Worm (Caenorhabditis elegans) whole organism, midembryonic: ENCODE results near the gene C15H9.2.
A peak's percentile ranks its signal among the peaks of the same experiment; 100 is the strongest.

ENCODE experiments used
- T22C8.4 ChIP-seq: fragments of 200-800 bp; sonication (Bioruptor generic); IDR thresholded peaks from 2 replicates; pipeline ENCODE4 v1.3.6; 2022; ENCODE audit warnings: missing genetic modification characterization, missing compliant biosample characterization
- cog-1 ChIP-seq: sonication (generic microtip); optimal IDR thresholded peaks from 2 replicates; lab custom pipeline; 2016; ENCODE audit warnings: missing genetic modification characterization, missing compliant biosample characterization
- flt-1 ChIP-seq: fragments of 200-800 bp; sonication (Bioruptor generic); IDR thresholded peaks from 2 replicates; pipeline ENCODE4 v1.3.6; 2022; ENCODE audit warnings: missing genetic modification characterization, missing compliant biosample characterization
- klf-2 ChIP-seq: fragments of 200-800 bp; sonication (Bioruptor generic); conservative IDR thresholded peaks from 2 replicates; pipeline ENCODE4 v1.3.6; 2022; ENCODE audit warnings: missing genetic modification reagents, missing genetic modification characterization, missing compliant biosample characterization
- med-1 ChIP-seq: sonication (generic microtip); optimal IDR thresholded peaks from 2 replicates; lab custom pipeline; 2017; ENCODE audit warnings: missing genetic modification characterization, mild to moderate bottlenecking, missing compliant biosample characterization, antibody characterized with exemption, missing genetic modification reagents; ENCODE audit not compliant: insufficient read depth
- ref-1 ChIP-seq: fragments of 200-800 bp; sonication (Bioruptor generic); conservative IDR thresholded peaks from 2 replicates; pipeline ENCODE4 v1.3.6; 2022; ENCODE audit warnings: missing genetic modification reagents, missing genetic modification characterization, missing compliant biosample characterization
- tab-1 ChIP-seq: fragments of 200-800 bp; sonication (Bioruptor generic); IDR thresholded peaks from 2 replicates; pipeline ENCODE4 v1.3.6; 2022; ENCODE audit warnings: missing genetic modification characterization, missing compliant biosample characterization
- ztf-23 ChIP-seq: fragments of 200-800 bp; sonication (Bioruptor generic); IDR thresholded peaks from 2 replicates; pipeline ENCODE4 v1.3.6; 2022; ENCODE audit warnings: missing genetic modification reagents, missing genetic modification characterization, missing compliant biosample characterization
- ztf-29 ChIP-seq: fragments of 200-800 bp; sonication (Bioruptor generic); IDR thresholded peaks from 2 replicates; pipeline ENCODE4 v1.3.6; 2022; ENCODE audit warnings: missing genetic modification reagents, missing genetic modification characterization, missing compliant biosample characterization

C15H9.2 gene

DNA sequence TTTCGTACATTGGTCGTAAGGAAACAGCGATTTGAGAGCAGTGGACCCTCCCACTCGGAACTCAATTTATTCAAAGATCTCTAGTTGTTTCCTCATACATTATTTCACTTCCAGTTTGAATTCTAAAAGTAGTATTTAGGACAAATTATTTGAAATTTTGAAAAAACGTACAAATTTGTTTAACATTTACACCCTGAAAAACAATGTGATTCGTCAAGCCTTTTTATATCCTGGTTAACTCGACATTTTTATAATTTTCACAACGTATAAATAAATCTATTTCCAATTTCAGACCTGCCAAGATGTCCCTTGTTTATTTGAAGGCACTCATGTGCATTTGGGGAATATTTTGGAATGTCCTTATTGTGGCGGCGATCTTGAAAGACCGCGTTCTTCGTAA lies 2.8 kb upstream of the C15H9.2 start, which contains the start of gene C15H9.3:
Gene C15H9.3 (plus strand): TSS at position 301 of the 400 bp plus-strand sequence.
- TF ChIP-seq med-1: no peak

DNA sequence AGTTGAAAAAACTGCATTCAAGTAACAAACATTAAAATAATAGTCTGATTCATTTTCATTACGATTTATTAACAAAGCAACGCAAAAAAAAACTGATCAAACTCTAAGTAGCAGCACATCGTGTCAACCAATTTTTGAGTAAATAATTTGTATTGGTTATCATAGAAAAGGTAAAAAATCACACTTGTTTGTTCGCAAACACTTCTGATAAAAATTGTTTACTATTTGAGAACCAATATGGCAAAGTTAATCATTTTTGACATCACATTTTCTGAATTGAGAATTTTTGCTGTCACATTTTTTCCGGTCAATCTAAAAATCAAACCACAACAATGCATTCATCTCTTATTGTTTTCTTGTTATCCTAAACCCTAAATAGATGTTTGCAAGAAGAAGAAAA lies 3.0 kb downstream of the C15H9.2 start:
- no peak for TF ChIP-seq klf-2 (GFP tag; lab: Robert Waterston, UW)
- no peak for TF ChIP-seq cog-1
- TF ChIP-seq T22C8.4 (GFP tag; lab: Robert Waterston, UW): no peak
- TF ChIP-seq ztf-29 (GFP tag; lab: Robert Waterston, UW): no peak
- TF ChIP-seq med-1: no peak

DNA sequence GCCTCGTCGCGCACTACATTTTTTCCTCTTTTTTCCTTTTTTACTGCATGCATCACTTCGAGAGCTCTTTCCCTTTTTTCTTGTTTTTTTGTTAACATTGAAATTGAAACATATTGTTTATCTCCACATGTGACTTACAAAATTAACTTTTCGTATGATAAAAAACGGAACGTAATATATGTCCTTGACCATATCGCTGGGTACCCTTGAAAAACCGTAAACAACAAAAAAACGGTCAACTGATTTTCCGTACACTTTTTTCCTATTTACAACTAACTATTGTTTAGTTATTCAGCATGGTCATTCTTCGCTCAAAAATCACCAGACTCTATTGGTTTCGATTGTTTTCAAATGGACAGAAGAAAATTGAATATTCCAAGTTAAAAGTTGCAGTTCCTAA lies 3.7 kb downstream of the C15H9.2 start, which contains the start of gene nnt-1:
Gene nnt-1 (plus strand): TSS at position 286 of the 400 bp plus-strand sequence.
- no peak for TF ChIP-seq cog-1

DNA sequence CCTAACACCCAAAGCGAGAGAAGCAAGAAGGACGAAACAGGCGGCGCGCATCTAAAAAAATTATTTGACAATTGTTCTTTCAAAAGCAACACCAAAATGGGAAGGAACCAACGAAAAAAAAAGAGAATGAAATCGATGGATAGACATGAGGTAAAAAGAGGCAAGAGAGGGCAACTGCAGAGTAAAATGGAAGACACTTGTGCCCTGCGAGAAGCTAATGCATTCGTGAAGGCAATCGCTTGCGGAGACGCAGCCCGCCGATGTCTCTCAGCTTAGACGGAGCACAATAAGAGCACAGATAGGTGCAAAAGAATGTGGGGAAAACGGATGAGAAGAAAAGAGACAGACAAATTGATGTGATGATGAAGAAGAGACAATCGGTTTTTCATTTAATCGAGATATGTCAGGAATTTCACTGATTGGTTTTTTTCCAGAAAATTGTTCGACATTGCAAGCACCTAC lies 9.9 kb downstream of the C15H9.2 start, which contains the start of gene C15H9.9:
Gene C15H9.9 (minus strand): TSS at position 51 of the 462 bp plus-strand sequence.
- no peak for TF ChIP-seq cog-1
- TF ChIP-seq tab-1 (GFP tag; lab: Robert Waterston, UW): no peak
- TF ChIP-seq ztf-29 (GFP tag; lab: Robert Waterston, UW): no peak

DNA sequence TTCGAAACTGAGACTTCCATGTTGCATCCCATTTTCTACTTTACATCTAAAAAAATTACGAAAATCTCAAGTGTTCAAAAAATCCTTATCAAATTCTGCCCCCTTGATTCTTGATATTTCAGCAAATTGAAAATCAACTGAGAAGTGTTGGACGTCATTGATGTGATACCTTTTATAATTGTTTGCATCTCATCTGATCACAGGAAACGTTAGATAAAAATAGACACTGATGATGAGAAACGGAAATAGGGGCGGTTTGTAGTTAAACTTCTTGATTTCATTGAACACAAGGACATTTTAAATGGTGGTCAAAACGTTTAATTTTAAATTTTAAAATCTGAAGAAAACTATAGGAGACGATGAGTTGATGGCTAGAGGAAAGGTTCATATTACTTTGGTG lies 10.4 kb downstream of the C15H9.2 start:
- TF ChIP-seq ztf-29 (GFP tag; lab: Robert Waterston, UW) (no peak), T22C8.4 (GFP tag; lab: Robert Waterston, UW) (no peak), ztf-23 (no peak), klf-2 (GFP tag; lab: Robert Waterston, UW) (no peak), ref-1 (no peak), tab-1 (GFP tag; lab: Robert Waterston, UW) (no peak), med-1 (no peak), flt-1 (GFP tag; lab: Robert Waterston, UW) (no peak), cog-1 (no peak)

DNA sequence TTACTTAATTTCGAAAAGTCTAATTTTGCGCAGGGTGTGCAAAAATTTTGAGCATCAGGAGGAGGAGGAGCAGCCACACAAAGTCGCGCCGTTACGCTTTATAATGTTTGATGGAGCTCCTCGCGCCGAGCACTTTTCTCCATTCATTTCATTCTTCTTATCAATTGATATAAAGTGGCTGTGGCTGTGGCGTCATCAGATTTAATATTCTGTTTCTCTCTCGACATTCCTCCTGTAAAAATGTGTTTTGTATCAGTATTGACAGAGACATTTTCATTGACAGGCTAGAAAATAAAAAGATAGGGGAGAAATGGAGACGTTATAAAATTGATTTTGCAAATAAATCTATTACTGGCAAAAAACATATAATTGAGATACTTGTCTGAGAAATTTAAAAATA lies 11.0 kb downstream of the C15H9.2 start:
- TF ChIP-seq klf-2 (GFP tag; lab: Robert Waterston, UW): no peak
- 0 out of 2 replicates have a peak, but pooled peaks have one; percentile 29 for TF ChIP-seq ztf-23

DNA sequence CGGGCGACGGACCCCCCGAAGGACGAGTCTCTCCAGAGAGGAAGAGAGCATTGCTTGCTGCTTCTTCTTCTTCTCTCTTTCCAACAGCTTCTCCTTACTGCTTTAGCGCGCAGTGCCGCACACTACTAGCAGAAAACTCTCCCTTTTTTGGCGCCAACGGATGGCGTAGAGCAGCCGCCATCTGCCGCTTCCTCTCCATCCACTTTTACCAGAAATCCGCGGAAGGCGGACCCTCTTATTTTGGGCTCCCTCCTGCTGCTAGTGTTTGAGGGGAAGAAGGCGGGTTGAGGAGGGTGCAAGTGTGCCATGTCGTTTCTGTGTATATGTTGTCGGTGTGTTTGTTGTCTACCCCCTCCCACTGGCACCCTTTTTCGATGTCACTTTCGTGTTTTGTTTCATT lies 16.1 kb downstream of the C15H9.2 start:
- TF ChIP-seq klf-2 (GFP tag; lab: Robert Waterston, UW): no peak
- TF ChIP-seq ztf-29 (GFP tag; lab: Robert Waterston, UW): no peak
- 0 out of 2 replicates have a peak, but pooled peaks have one; percentile 34 for TF ChIP-seq flt-1 (GFP tag; lab: Robert Waterston, UW)

DNA sequence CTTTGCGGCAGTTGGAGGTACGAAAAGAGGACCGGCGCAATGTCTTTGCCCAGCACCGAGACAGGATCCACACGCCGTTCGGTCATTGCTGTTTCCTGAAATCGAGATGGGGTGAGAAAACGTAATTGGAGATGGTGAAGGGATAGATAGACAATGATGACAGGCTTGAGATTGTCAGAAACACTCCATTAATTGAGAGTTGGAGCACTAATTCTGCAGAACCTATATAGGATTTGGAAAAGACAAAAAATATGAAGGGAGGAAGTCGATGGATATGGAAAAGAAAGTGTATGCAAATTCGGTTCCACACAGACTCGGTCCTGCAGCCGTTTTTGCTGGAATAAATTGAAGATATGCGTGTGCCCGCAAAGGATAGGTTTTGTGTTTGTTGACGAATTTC lies 19.9 kb downstream of the C15H9.2 start, which contains the start of gene Y72A10A.1:
Gene Y72A10A.1 (minus strand): TSS at position 101 of the 400 bp plus-strand sequence.
- TF ChIP-seq med-1: no peak
- TF ChIP-seq cog-1: no peak
- no peak for TF ChIP-seq tab-1 (GFP tag; lab: Robert Waterston, UW)
- TF ChIP-seq ztf-23: no peak
- no peak for TF ChIP-seq ref-1
- no peak for TF ChIP-seq klf-2 (GFP tag; lab: Robert Waterston, UW)
- no peak for TF ChIP-seq flt-1 (GFP tag; lab: Robert Waterston, UW)
- TF ChIP-seq T22C8.4 (GFP tag; lab: Robert Waterston, UW): no peak
- TF ChIP-seq ztf-29 (GFP tag; lab: Robert Waterston, UW): no peak

DNA sequence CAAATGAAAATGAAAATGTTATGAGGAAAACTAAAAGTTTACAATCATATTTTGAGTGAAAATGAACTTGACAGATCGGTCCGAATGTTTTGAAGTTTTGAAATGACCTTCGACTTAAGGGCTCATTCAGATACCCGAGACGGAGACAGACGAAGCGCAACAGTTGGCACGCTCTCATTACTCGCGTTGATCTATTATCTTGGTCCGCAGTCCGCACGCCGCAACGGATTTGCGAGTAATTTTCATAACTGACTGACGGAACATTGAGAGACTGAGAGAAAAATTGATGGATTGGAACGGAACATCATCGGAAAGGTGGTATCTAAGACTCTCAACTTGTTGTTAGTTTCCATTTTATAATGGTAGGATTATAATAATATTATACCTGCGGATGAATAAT lies 27.6 kb downstream of the C15H9.2 start:
- TF ChIP-seq tab-1 (GFP tag; lab: Robert Waterston, UW) (no peak), cog-1 (no peak), klf-2 (GFP tag; lab: Robert Waterston, UW) (no peak), flt-1 (GFP tag; lab: Robert Waterston, UW) (no peak)

DNA sequence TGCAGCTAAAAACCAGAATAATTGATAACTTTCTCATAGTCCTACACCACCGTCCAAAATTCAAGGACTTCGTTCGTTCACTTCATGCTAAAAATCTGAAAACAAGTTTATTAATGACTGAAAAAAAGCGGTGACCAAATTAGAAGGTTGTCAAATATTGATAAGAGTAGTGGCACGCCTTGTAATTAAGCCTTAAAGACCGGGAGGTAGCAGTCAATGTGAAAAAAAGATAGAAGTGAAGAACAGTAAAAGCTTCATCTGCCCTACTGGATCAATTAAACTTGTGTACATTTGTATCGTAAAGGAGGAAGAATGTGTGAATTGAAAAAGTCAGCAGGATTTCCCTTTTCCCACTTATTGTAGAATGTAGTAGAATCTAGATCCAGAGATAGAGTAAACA lies 32.1 kb downstream of the C15H9.2 start, which contains the start of gene tag-275:
Gene tag-275 (minus strand): TSS at position 101 of the 400 bp plus-strand sequence.
- TF ChIP-seq flt-1 (GFP tag; lab: Robert Waterston, UW) (no peak), tab-1 (GFP tag; lab: Robert Waterston, UW) (no peak), ztf-29 (GFP tag; lab: Robert Waterston, UW) (no peak), cog-1 (no peak), klf-2 (GFP tag; lab: Robert Waterston, UW) (no peak), med-1 (no peak), ref-1 (no peak), ztf-23 (no peak), T22C8.4 (GFP tag; lab: Robert Waterston, UW) (no peak)

DNA sequence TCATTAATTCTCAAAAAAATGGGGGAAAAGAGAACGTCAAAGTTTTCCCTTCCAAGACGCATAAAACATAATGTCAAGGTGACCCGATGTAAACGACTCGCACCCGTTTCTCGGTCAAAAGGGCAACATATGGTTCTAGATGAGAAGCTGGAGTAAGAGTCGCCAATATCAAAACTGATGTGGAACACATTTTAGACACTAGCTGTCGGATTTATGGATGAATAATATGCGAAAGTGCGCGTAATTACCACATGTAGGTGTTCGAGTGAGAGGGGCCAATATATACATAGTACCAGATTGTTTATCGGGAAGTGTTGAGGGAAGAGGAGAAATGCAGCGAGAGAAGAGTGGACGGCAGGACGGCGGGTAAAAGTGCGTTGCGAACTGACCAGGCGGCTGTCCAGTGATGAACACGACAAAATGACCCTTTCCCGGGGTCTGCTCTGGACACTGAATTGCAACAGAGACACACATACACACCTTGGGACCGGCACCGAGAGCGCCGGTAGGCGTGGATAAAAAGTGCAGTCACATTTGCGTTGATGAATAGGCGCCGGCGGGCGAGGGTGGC lies 32.7 kb downstream of the C15H9.2 start:
- TF ChIP-seq ref-1: no peak
- no peak for TF ChIP-seq T22C8.4 (GFP tag; lab: Robert Waterston, UW)
- TF ChIP-seq cog-1: no peak
- TF ChIP-seq ztf-23: no peak
- TF ChIP-seq flt-1 (GFP tag; lab: Robert Waterston, UW): no peak
- TF ChIP-seq med-1: no peak
- TF ChIP-seq tab-1 (GFP tag; lab: Robert Waterston, UW): no peak
- no peak for TF ChIP-seq klf-2 (GFP tag; lab: Robert Waterston, UW)
- TF ChIP-seq ztf-29 (GFP tag; lab: Robert Waterston, UW): no peak

DNA sequence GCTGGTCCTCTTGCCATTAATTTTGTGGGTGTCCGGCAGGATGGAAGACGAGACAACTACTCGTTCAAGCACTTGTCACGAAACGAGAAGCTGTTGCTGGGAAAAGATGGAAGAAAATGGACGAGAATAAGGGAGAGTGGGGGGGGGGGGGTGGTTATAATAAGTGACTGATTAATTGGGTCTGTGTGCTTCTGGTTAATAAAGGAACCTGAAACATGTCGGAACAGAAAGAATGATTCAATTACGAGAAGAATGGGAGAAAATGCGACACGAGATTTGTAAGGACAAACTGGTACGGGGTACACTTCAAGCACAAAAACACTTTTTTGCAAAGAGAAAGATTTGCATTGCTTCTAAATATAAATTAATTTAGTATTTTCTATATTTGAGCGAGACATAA lies 37.1 kb downstream of the C15H9.2 start:
- no peak for TF ChIP-seq ztf-23
- TF ChIP-seq T22C8.4 (GFP tag; lab: Robert Waterston, UW): no peak
- no peak for TF ChIP-seq ref-1
- TF ChIP-seq cog-1: no peak
- TF ChIP-seq ztf-29 (GFP tag; lab: Robert Waterston, UW): no peak
- TF ChIP-seq med-1: no peak
- no peak for TF ChIP-seq flt-1 (GFP tag; lab: Robert Waterston, UW)
- TF ChIP-seq tab-1 (GFP tag; lab: Robert Waterston, UW): no peak
- no peak for TF ChIP-seq klf-2 (GFP tag; lab: Robert Waterston, UW)
